Worm (Caenorhabditis elegans) whole organism, late embryonic: ENCODE data around the gene F54D12.8.

Experiments used
- C08G9.2 ChIP-seq: sonication (generic microtip); optimal IDR thresholded peaks from 2 replicates; lab custom pipeline; 2016; ENCODE audit warnings: mild to moderate bottlenecking, missing genetic modification characterization, moderate library complexity, missing compliant biosample characterization
- C38D4.7 ChIP-seq: fragments of 200-800 bp; sonication (Bioruptor generic); optimal IDR thresholded peaks from 2 replicates; lab custom pipeline; 2018; ENCODE audit warnings: mild to moderate bottlenecking, missing genetic modification characterization, moderate library complexity, missing compliant biosample characterization
- K02D7.2 ChIP-seq: sonication (generic microtip); optimal IDR thresholded peaks from 2 replicates; lab custom pipeline; 2017; ENCODE audit warnings: mild to moderate bottlenecking, missing genetic modification characterization, missing compliant biosample characterization
- K09A11.1 ChIP-seq: sonication (generic microtip); optimal IDR thresholded peaks from 2 replicates; lab custom pipeline; 2017; ENCODE audit warnings: antibody characterized with exemption, mild to moderate bottlenecking, missing genetic modification characterization, missing compliant biosample characterization; ENCODE audit not compliant: insufficient read depth
- T23F11.4 ChIP-seq: fragments of 200-800 bp; sonication (Bioruptor generic); optimal IDR thresholded peaks from 2 replicates; lab custom pipeline; 2018; ENCODE audit warnings: mild to moderate bottlenecking, missing genetic modification characterization, missing compliant biosample characterization
- ahr-1 ChIP-seq: sonication (generic microtip); optimal IDR thresholded peaks from 2 replicates; lab custom pipeline; 2016; ENCODE audit warnings: missing genetic modification characterization, missing compliant biosample characterization
- ceh-18 ChIP-seq: sonication (generic microtip); optimal IDR thresholded peaks from 2 replicates; lab custom pipeline; 2016; ENCODE audit warnings: missing genetic modification characterization, missing compliant biosample characterization
- ceh-19 ChIP-seq: fragments of 200-800 bp; sonication (Bioruptor generic); optimal IDR thresholded peaks from 2 replicates; lab custom pipeline; 2018; ENCODE audit warnings: mild to moderate bottlenecking, missing genetic modification characterization, missing compliant biosample characterization
- ceh-22 ChIP-seq: sonication (generic microtip); optimal IDR thresholded peaks from 2 replicates; lab custom pipeline; 2017; ENCODE audit warnings: missing biosample characterization, missing genetic modification characterization
- ceh-24 ChIP-seq: sonication (generic microtip); optimal IDR thresholded peaks from 2 replicates; lab custom pipeline; 2016; ENCODE audit warnings: mild to moderate bottlenecking, missing genetic modification characterization, missing compliant biosample characterization
- ceh-9 ChIP-seq: sonication (generic microtip); optimal IDR thresholded peaks from 2 replicates; lab custom pipeline; 2016; ENCODE audit warnings: mild to moderate bottlenecking, missing genetic modification characterization, inconsistent platforms, missing compliant biosample characterization
- dmd-4 ChIP-seq: sonication (generic microtip); optimal IDR thresholded peaks from 2 replicates; lab custom pipeline; 2016; ENCODE audit warnings: borderline replicate concordance, missing genetic modification characterization, missing compliant biosample characterization
- dve-1 ChIP-seq: sonication (generic microtip); optimal IDR thresholded peaks from 2 replicates; lab custom pipeline; 2017; ENCODE audit warnings: antibody characterized with exemption, mild to moderate bottlenecking, missing genetic modification characterization, missing compliant biosample characterization
- ets-4 ChIP-seq: sonication (generic microtip); optimal IDR thresholded peaks from 2 replicates; lab custom pipeline; 2016; ENCODE audit warnings: missing genetic modification characterization, missing compliant biosample characterization
- eyg-1 ChIP-seq: sonication (generic microtip); optimal IDR thresholded peaks from 2 replicates; lab custom pipeline; 2016; ENCODE audit warnings: missing genotype, missing genetic modification characterization, missing compliant biosample characterization
- fkh-6 ChIP-seq: sonication (generic microtip); optimal IDR thresholded peaks from 2 replicates; lab custom pipeline; 2016; ENCODE audit warnings: missing genetic modification characterization, missing compliant biosample characterization
- gmeb-2 ChIP-seq: sonication (generic microtip); optimal IDR thresholded peaks from 2 replicates; lab custom pipeline; 2016; ENCODE audit warnings: missing genetic modification characterization, inconsistent platforms, missing compliant biosample characterization
- lin-11 ChIP-seq: fragments of 200-800 bp; sonication (Bioruptor generic); optimal IDR thresholded peaks from 2 replicates; lab custom pipeline; 2018; ENCODE audit warnings: mild to moderate bottlenecking, missing genetic modification characterization, missing compliant biosample characterization
- nfya-1 ChIP-seq: sonication (generic microtip); optimal IDR thresholded peaks from 2 replicates; lab custom pipeline; 2017; ENCODE audit warnings: missing genetic modification characterization, mild to moderate bottlenecking, missing compliant biosample characterization, antibody characterized with exemption, moderate library complexity
- nhr-232 ChIP-seq: sonication (generic microtip); optimal IDR thresholded peaks from 2 replicates; lab custom pipeline; 2016; ENCODE audit warnings: missing genetic modification characterization, missing compliant biosample characterization
- npax-4 ChIP-seq: sonication (generic microtip); optimal IDR thresholded peaks from 2 replicates; lab custom pipeline; 2016; ENCODE audit warnings: missing genetic modification characterization, missing compliant biosample characterization
- odd-2 ChIP-seq: sonication (generic microtip); optimal IDR thresholded peaks from 2 replicates; lab custom pipeline; 2017; ENCODE audit warnings: antibody characterized with exemption, mild to moderate bottlenecking, missing genetic modification characterization, missing compliant biosample characterization
- pat-9 ChIP-seq: fragments of 200-800 bp; sonication (Bioruptor generic); optimal IDR thresholded peaks from 2 replicates; lab custom pipeline; 2018; ENCODE audit warnings: mild to moderate bottlenecking, missing genetic modification characterization, moderate library complexity, missing compliant biosample characterization
- pax-1 ChIP-seq: fragments of 150-350 bp; optimal IDR thresholded peaks from 2 replicates; lab custom pipeline; 2014; ENCODE audit warnings: missing biosample characterization, missing genetic modification characterization
- pha-4 ChIP-seq: fragments of 150-350 bp; optimal IDR thresholded peaks from 2 replicates; lab custom pipeline; 2018; ENCODE audit warnings: missing biosample characterization, missing genetic modification reagents, missing genetic modification characterization
- pros-1 ChIP-seq: fragments of 150-350 bp; optimal IDR thresholded peaks from 2 replicates; lab custom pipeline; 2014; ENCODE audit warnings: missing biosample characterization, missing genetic modification reagents, missing genetic modification characterization
- ref-2 ChIP-seq: sonication (generic microtip); optimal IDR thresholded peaks from 2 replicates; lab custom pipeline; 2016; ENCODE audit warnings: missing genetic modification characterization, missing compliant biosample characterization
- sdc-2 ChIP-seq: sonication (generic microtip); optimal IDR thresholded peaks from 2 replicates; lab custom pipeline; 2016; ENCODE audit warnings: missing genotype, missing genetic modification characterization, missing compliant biosample characterization
- sox-2 ChIP-seq: fragments of 200-800 bp; sonication (Bioruptor generic); IDR thresholded peaks from 2 replicates; pipeline ENCODE4 v1.3.6; 2022; ENCODE audit warnings: missing genetic modification reagents, missing genetic modification characterization, missing compliant biosample characterization
- tbx-2 ChIP-seq: sonication (generic microtip); optimal IDR thresholded peaks from 2 replicates; lab custom pipeline; 2016; ENCODE audit warnings: missing genetic modification characterization, missing compliant biosample characterization
- tbx-7 ChIP-seq: sonication (generic microtip); optimal IDR thresholded peaks from 2 replicates; lab custom pipeline; 2016; ENCODE audit warnings: missing genotype, missing genetic modification characterization, missing compliant biosample characterization
- unc-42 ChIP-seq: sonication (generic microtip); optimal IDR thresholded peaks from 2 replicates; lab custom pipeline; 2016; ENCODE audit warnings: missing genotype, missing genetic modification characterization, missing compliant biosample characterization
- ztf-16 ChIP-seq: sonication (generic microtip); optimal IDR thresholded peaks from 2 replicates; lab custom pipeline; 2017; ENCODE audit warnings: missing genetic modification characterization, missing compliant biosample characterization

The F54D12.8 gene

DNA sequence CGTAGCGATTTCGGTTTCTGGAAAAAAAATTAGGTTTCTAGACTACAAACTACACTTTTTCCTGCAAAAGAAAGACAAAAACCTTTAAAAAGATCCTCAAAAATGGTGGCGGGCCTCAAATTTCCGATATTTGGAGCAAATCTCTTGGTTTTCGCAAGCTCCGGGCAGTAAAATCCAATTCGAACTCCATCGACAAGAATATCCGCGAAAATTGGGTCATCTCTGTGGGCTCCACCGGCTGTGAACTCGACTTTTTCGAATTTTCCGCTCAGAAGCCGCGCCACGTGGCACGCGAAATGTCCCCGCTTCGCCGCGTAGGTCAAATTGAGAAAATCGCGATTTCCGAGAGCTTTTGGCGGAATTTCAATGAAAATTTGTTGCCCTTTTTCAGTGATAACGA lies 38.9 kb upstream of the F54D12.8 start:
- TF ChIP-seq eyg-1 (tag; lab: Kevin White, UChicago), result no peak
- TF ChIP-seq ceh-22, result no peak
- no peak for TF ChIP-seq ref-2 (tag; lab: Kevin White, UChicago)
- TF ChIP-seq tbx-7 (tag; lab: Kevin White, UChicago), result no peak
- TF ChIP-seq tbx-2 (tag; lab: Kevin White, UChicago), result no peak
- no peak for TF ChIP-seq ceh-19 (GFP tag; lab: Kevin White, UChicago)
- TF ChIP-seq dve-1 (tag; lab: Kevin White, UChicago), result no peak
- no peak for TF ChIP-seq K09A11.1 (tag; lab: Kevin White, UChicago)
- TF ChIP-seq K02D7.2 (tag; lab: Kevin White, UChicago), result no peak
- no peak for TF ChIP-seq nhr-232 (tag; lab: Kevin White, UChicago)
- TF ChIP-seq odd-2 (tag; lab: Kevin White, UChicago), result no peak
- TF ChIP-seq pros-1 (tag; lab: Kevin White, UChicago), result no peak
- no peak for TF ChIP-seq nfya-1 (tag; lab: Kevin White, UChicago)
- no peak for TF ChIP-seq sox-2 (GFP tag; lab: Robert Waterston, UW)
- TF ChIP-seq, all 69 proteins: peak for 0

DNA sequence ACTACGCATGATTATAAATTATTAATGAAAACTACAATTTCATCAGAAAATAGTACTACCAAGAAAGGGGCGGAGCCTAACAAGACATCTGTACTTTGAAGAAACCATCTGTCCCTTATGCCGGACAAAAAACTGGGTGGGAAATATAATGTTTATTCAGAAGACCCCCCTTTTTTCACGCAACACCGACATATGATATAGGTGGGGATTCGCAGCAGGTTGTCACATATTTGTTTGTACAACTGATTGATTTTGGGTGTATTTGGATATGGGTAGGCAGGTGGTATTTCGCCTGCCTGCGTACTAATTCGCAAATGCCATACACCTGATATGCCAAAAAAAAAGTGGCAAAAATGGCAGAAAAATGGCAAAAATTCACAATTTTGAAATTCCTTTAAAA lies 25.8 kb upstream of the F54D12.8 start, which contains the start of gene Y51H7C.10:
TSS of gene Y51H7C.10 (minus strand) at position 101 of the 400 bp plus-strand sequence.
- no peak for TF ChIP-seq ceh-24
- no peak for TF ChIP-seq T23F11.4 (GFP tag; lab: Kevin White, UChicago)
- no peak for TF ChIP-seq eyg-1 (tag; lab: Kevin White, UChicago)
- TF ChIP-seq C08G9.2 (tag; lab: Kevin White, UChicago), result no peak
- no peak for TF ChIP-seq pha-4 (tag; lab: Kevin White, UChicago)
- no peak for TF ChIP-seq nfya-1 (tag; lab: Kevin White, UChicago)
- no peak for TF ChIP-seq C38D4.7
- no peak for TF ChIP-seq lin-11 (tag; lab: Kevin White, UChicago)

DNA sequence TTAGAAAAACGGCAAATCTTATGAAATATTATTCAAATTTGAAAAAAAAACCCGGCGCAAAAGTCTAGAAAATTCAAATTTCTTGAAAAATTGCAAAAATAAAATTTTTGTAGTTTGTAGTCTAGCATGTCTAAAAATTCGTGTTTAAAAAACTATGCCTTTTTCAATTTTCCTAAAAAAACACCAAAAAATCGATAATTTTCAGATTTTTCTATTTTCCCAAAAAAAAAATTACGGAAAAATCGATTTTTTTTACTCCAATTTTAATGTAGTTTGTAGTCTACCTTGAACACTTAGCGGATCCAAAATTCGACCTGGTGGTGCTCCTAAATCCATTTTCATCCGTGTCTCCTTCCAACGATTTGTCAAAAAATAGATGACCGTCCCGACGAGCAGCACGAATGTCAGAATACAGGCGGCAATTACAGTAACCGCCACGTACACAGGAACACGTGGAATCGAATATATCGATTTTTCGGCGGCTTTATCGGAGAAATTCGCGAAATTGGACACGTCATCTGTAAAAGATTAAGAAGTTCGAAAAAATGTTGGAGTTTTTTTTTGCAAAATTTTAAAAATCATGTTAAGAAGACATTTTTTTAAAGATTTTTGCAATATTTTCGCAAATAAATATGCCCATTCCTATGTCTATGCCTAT lies 23.1 kb upstream of the F54D12.8 start:
- TF ChIP-seq unc-42 (tag; lab: Kevin White, UChicago), result no peak
- no peak for TF ChIP-seq ceh-18 (tag; lab: Kevin White, UChicago)
- TF ChIP-seq C08G9.2 (tag; lab: Kevin White, UChicago), result no peak
- TF ChIP-seq pha-4 (tag; lab: Kevin White, UChicago), result no peak
- TF ChIP-seq npax-4 (tag; lab: Kevin White, UChicago), result no peak
- TF ChIP-seq ceh-24, result no peak
- TF ChIP-seq pros-1 (tag; lab: Kevin White, UChicago), result no peak
- TF ChIP-seq dmd-4, result no peak
- TF ChIP-seq gmeb-2 (tag; lab: Kevin White, UChicago), result no peak
- no peak for TF ChIP-seq pat-9
- TF ChIP-seq ztf-16 (tag; lab: Kevin White, UChicago), result no peak
- no peak for TF ChIP-seq eyg-1 (tag; lab: Kevin White, UChicago)
- TF ChIP-seq, all 69 proteins: peak for 0

DNA sequence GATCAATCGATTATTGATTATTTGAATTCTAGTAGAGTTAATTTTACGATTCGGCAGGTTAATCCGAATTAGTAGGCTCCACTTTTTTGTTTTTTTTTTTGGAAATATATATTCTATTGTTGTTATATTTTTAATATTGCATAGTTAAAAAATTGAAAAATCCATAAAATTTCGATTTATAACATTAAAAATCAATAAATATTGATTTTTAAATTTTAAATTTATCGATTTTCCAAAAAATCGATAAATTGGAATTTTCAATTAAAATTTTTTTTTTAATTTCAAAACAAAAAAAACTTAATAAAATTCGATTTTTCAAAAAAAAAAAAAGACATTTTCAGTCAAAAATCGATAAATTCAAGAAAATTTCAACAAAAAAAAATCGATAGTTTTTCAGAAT lies 22.2 kb upstream of the F54D12.8 start:
- TF ChIP-seq sdc-2, result no peak
- no peak for TF ChIP-seq nhr-232 (tag; lab: Kevin White, UChicago)
- no peak for TF ChIP-seq ceh-9 (tag; lab: Kevin White, UChicago)
- no peak for TF ChIP-seq fkh-6 (tag; lab: Kevin White, UChicago)
- TF ChIP-seq tbx-7 (tag; lab: Kevin White, UChicago), result no peak
- TF ChIP-seq ahr-1 (tag; lab: Kevin White, UChicago), result no peak
- TF ChIP-seq pax-1, result no peak

DNA sequence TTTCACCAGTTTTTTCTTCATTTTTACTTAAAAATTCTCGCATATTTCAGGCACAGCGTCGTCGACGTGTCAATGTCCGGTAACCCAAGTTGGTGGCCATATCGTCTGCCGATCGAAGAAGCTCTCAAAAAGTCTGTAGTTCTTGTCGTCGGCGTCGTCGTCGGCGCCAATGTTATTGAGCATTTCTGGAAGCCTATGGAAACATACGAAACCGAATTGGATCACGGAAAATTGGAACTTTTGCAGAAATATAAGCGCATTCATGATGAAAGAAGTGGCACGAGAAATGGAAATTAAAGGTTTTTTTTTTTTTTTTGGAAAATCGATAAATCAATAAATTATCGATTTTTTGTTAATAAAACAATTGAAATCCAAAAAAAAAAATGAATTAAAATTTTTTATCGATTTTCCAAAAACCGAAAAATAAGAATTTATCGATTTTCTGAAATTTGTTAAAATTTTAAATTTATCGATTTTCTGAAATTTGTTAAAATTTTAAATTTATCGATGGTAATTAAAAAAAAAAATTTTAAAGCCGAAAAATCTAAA lies 14.6 kb upstream of the F54D12.8 start, which contains the start of gene alkb-1:
TSS of gene alkb-1 (plus strand) at position 51 of the 549 bp plus-strand sequence.
- no peak for TF ChIP-seq ets-4
